Worm (Caenorhabditis elegans) whole organism, L4/young adult: ENCODE data around the gene Y57A10A.24.

Experiments
- W03F9.2 ChIP-seq: fragments of 150-350 bp; optimal IDR thresholded peaks from 2 replicates; lab custom pipeline; 2014; ENCODE audit warnings: missing biosample characterization, missing genetic modification characterization
- dao-5 ChIP-seq: sonication (generic microtip); optimal IDR thresholded peaks from 2 replicates; lab custom pipeline; 2016; ENCODE audit warnings: missing genotype, missing genetic modification characterization, moderate library complexity, missing compliant biosample characterization
- him-1 ChIP-seq: sonication (generic microtip); optimal IDR thresholded peaks from 2 replicates; lab custom pipeline; 2016; ENCODE audit warnings: missing genotype, missing genetic modification reagents, missing genetic modification characterization, missing compliant biosample characterization

Y57A10A.24 gene

ce11 chrII:12242551-12242950 is at the start of gene Y57A10A.24:
Y57A10A.24 (plus strand) TSS chrII:12242946.
- TF ChIP-seq W03F9.2 (tag; lab: Kevin White, UChicago) (no peak), him-1 (tag; lab: Kevin White, UChicago) (no peak), dao-5 (no peak)

- TF ChIP-seq dao-5 (no peak), him-1 (tag; lab: Kevin White, UChicago) (no peak)
These were observed 43.5 kb upstream of the Y57A10A.24 start for ce11 chrII:12199209-12199608.

ce11 chrII:12199912-12200637 is 42.7 kb upstream of the Y57A10A.24 start, which contains the start of gene polg-1:
polg-1 (minus strand) TSS chrII:12199962.
- TF ChIP-seq W03F9.2 (tag; lab: Kevin White, UChicago) (no peak), dao-5 (no peak), him-1 (tag; lab: Kevin White, UChicago) (no peak)

- TF ChIP-seq W03F9.2 (tag; lab: Kevin White, UChicago) (no peak), dao-5 (no peak), him-1 (tag; lab: Kevin White, UChicago) (no peak)
These were observed 40.5 kb upstream of the Y57A10A.24 start, which contains the start of gene trpp-5 for ce11 chrII:12202281-12202680. trpp-5 (minus strand) TSS chrII:12202381.

ce11 chrII:12202921-12203320 is 39.8 kb upstream of the Y57A10A.24 start, which contains the start of gene aqp-12:
aqp-12 (plus strand) TSS chrII:12203221.
- no peak for TF ChIP-seq him-1 (tag; lab: Kevin White, UChicago)
- no peak for TF ChIP-seq W03F9.2 (tag; lab: Kevin White, UChicago)
- TF ChIP-seq dao-5, result no peak

- TF ChIP-seq him-1 (tag; lab: Kevin White, UChicago) (no peak), dao-5 (no peak), W03F9.2 (tag; lab: Kevin White, UChicago) (no peak)
These were observed 38.1 kb upstream of the Y57A10A.24 start for ce11 chrII:12204617-12205016.

- TF ChIP-seq him-1 (tag; lab: Kevin White, UChicago) (no peak), W03F9.2 (tag; lab: Kevin White, UChicago) (no peak)
These were observed 34.0 kb upstream of the Y57A10A.24 start for ce11 chrII:12208741-12209140.

- no peak for TF ChIP-seq him-1 (tag; lab: Kevin White, UChicago)
- TF ChIP-seq dao-5, result no peak
- no peak for TF ChIP-seq W03F9.2 (tag; lab: Kevin White, UChicago)
These were observed 31.0 kb upstream of the Y57A10A.24 start for ce11 chrII:12211652-12212245.

- TF ChIP-seq him-1 (tag; lab: Kevin White, UChicago), result no peak
- no peak for TF ChIP-seq dao-5
- TF ChIP-seq W03F9.2 (tag; lab: Kevin White, UChicago), result no peak
These were observed 28.2 kb upstream of the Y57A10A.24 start for ce11 chrII:12214562-12214961.

- TF ChIP-seq W03F9.2 (tag; lab: Kevin White, UChicago), result peak; percentile 20
- peak; percentile 31 for TF ChIP-seq dao-5
- peak; percentile 5 for TF ChIP-seq him-1 (tag; lab: Kevin White, UChicago)
These were observed 20.2 kb upstream of the Y57A10A.24 start for ce11 chrII:12222524-12222923.

- TF ChIP-seq W03F9.2 (tag; lab: Kevin White, UChicago) (no peak), dao-5 (no peak), him-1 (tag; lab: Kevin White, UChicago) (no peak)
These were observed 17.8 kb upstream of the Y57A10A.24 start, which contains the start of the genes pqn-87 and rsr-2 for ce11 chrII:12224916-12225406. pqn-87 (minus strand) TSS chrII:12225086. rsr-2 (plus strand) TSS chrII:12225356.

ce11 chrII:12226192-12226591 is 16.6 kb upstream of the Y57A10A.24 start:
- TF ChIP-seq W03F9.2 (tag; lab: Kevin White, UChicago), result no peak
- no peak for TF ChIP-seq him-1 (tag; lab: Kevin White, UChicago)
- no peak for TF ChIP-seq dao-5

ce11 chrII:12228005-12228404 is 14.7 kb upstream of the Y57A10A.24 start, which contains the start of gene sinh-1:
sinh-1 (plus strand) TSS chrII:12228305.
- TF ChIP-seq him-1 (tag; lab: Kevin White, UChicago) (no peak), dao-5 (no peak), W03F9.2 (tag; lab: Kevin White, UChicago) (no peak)

ce11 chrII:12237555-12237954 is 5.2 kb upstream of the Y57A10A.24 start:
- TF ChIP-seq dao-5 (no peak), him-1 (tag; lab: Kevin White, UChicago) (no peak), W03F9.2 (tag; lab: Kevin White, UChicago) (no peak)
